Worm (Caenorhabditis elegans) whole organism, mixed stage, embryonic: Measurements from ENCODE around the gene Y67D8A.2.

ENCODE experiments used
- ceh-43 ChIP-seq: fragments of 200-800 bp; sonication (Bioruptor generic); optimal IDR thresholded peaks from 2 replicates; lab custom pipeline; 2018; ENCODE audit warnings: mild to moderate bottlenecking, missing genetic modification characterization, moderate library complexity, missing compliant biosample characterization
- cnd-1 ChIP-seq: fragments of 200-800 bp; sonication (Bioruptor generic); optimal IDR thresholded peaks from 2 replicates; lab custom pipeline; 2018; ENCODE audit warnings: mild to moderate bottlenecking, missing genetic modification characterization, missing compliant biosample characterization
- elt-1 ChIP-seq: sonication (generic microtip); optimal IDR thresholded peaks from 2 replicates; lab custom pipeline; 2017; ENCODE audit warnings: missing genetic modification characterization, mild to moderate bottlenecking, missing compliant biosample characterization, antibody characterized with exemption, moderate library complexity, borderline replicate concordance; ENCODE audit not compliant: insufficient read depth
- lsy-2 ChIP-seq: fragments of 150-350 bp; optimal IDR thresholded peaks from 2 replicates; lab custom pipeline; 2014; ENCODE audit warnings: missing biosample characterization, missing genetic modification characterization
- nhr-12 ChIP-seq: fragments of 150-350 bp; optimal IDR thresholded peaks from 2 replicates; lab custom pipeline; 2014; ENCODE audit warnings: missing biosample characterization, missing genetic modification characterization
- pha-4 ChIP-seq: fragments of 150-350 bp; optimal IDR thresholded peaks from 2 replicates; lab custom pipeline; 2018; ENCODE audit warnings: missing biosample characterization, missing genetic modification reagents, missing genetic modification characterization

DNA sequence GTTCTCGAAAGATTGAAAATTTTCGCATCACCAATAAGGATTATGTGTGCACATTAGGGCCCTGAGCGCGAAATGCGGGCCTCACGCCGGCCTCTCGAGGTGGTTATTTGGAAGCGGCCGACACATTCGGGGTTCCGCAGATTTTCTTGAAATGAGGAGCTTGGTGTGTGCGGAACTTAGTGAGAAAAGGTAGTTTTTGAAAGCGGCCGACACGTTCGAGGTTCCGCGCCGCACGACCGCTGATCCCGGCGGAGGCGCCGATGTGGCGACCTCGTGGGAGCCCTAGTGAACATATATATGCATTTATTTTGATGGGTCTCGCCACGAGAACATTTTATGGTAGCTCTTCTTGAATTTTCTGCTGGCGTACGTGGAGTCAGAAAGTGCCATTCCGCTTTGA lies 44.6 kb downstream of the Y67D8A.2 start:
- TF ChIP-seq cnd-1 (no peak), ceh-43 (GFP tag; lab: Kevin White, UChicago) (no peak), nhr-12 (tag; lab: Kevin White, UChicago) (no peak), pha-4 (tag; lab: Kevin White, UChicago) (no peak), elt-1 (no peak), lsy-2 (tag; lab: Kevin White, UChicago) (no peak)
